Fruit fly (Drosophila melanogaster) whole organism, embryonic: ENCODE measurements around the gene CG31792.

Experiments used
- Atf3 ChIP-seq: fragments of 200-800 bp; sonication (Bioruptor generic); optimal IDR thresholded peaks from 3 replicates; lab custom pipeline; 2016; ENCODE audit warnings: missing biosample characterization, missing genetic modification characterization
- Blimp-1 ChIP-seq: fragments of 200-800 bp; sonication (Bioruptor generic); optimal IDR thresholded peaks from 3 replicates; lab custom pipeline; 2018; ENCODE audit warnings: missing biosample characterization, missing genetic modification characterization, mild to moderate bottlenecking, moderate library complexity, missing genetic modification reagents
- CG10543 ChIP-seq: fragments of 200-800 bp; sonication (Bioruptor generic); optimal IDR thresholded peaks from 3 replicates; lab custom pipeline; 2017; ENCODE audit warnings: missing biosample characterization, mild to moderate bottlenecking, missing genetic modification characterization, moderate library complexity
- CG12299 ChIP-seq: fragments of 200-800 bp; sonication (Bioruptor generic); optimal IDR thresholded peaks from 2 replicates; lab custom pipeline; 2018; ENCODE audit warnings: missing biosample characterization, mild to moderate bottlenecking, missing genetic modification characterization
- CG1233 ChIP-seq: fragments of 200-800 bp; sonication (Bioruptor generic); optimal IDR thresholded peaks from 4 replicates; lab custom pipeline; 2018; ENCODE audit warnings: missing biosample characterization, mild to moderate bottlenecking, missing genetic modification characterization
- CG12942 ChIP-seq: fragments of 200-800 bp; sonication (Bioruptor generic); optimal IDR thresholded peaks from 3 replicates; lab custom pipeline; 2016; ENCODE audit warnings: missing biosample characterization, missing genetic modification characterization
- CG1529 ChIP-seq: fragments of 200-800 bp; sonication (Bioruptor generic); optimal IDR thresholded peaks from 3 replicates; lab custom pipeline; 2018; ENCODE audit warnings: missing biosample characterization, missing genetic modification characterization
- CG15696 ChIP-seq: fragments of 200-800 bp; sonication (Bioruptor generic); optimal IDR thresholded peaks from 2 replicates; lab custom pipeline; 2019; ENCODE audit warnings: missing biosample characterization, mild to moderate bottlenecking, missing genetic modification characterization, moderate library complexity
- CG17361 ChIP-seq: fragments of 200-800 bp; sonication (Bioruptor generic); IDR thresholded peaks from 3 replicates; pipeline ENCODE4 v1.3.6; 2022; ENCODE audit warnings: missing biosample characterization, missing genetic modification characterization
- CG17612 ChIP-seq: fragments of 200-800 bp; sonication (Bioruptor generic); IDR thresholded peaks from 2 replicates; pipeline ENCODE4 v1.3.6; 2022; ENCODE audit warnings: missing biosample characterization, missing genetic modification characterization
- CG32772 ChIP-seq: fragments of 200-800 bp; sonication (Bioruptor generic); IDR thresholded peaks from 2 replicates; pipeline ENCODE4 v1.3.6; 2022; ENCODE audit warnings: missing biosample characterization, missing genetic modification characterization
- CG33557 ChIP-seq: fragments of 200-800 bp; sonication (Bioruptor generic); optimal IDR thresholded peaks from 2 replicates; lab custom pipeline; 2019; ENCODE audit warnings: missing biosample characterization, mild to moderate bottlenecking, missing genetic modification characterization, moderate library complexity
- CG34376 ChIP-seq: fragments of 200-800 bp; sonication (Bioruptor generic); optimal IDR thresholded peaks from 2 replicates; lab custom pipeline; 2018; ENCODE audit warnings: missing biosample characterization, mild to moderate bottlenecking, missing genetic modification characterization
- CG4707 ChIP-seq: fragments of 200-800 bp; sonication (Bioruptor generic); optimal IDR thresholded peaks from 2 replicates; lab custom pipeline; 2018; ENCODE audit warnings: missing biosample characterization, mild to moderate bottlenecking, missing genetic modification characterization, moderate library complexity
- D ChIP-seq, 2 experiments: fragments of 200-800 bp in 1 of 2; fragments of >200 bp in 1 of 2; sonication (Bioruptor generic) in 1 of 2; optimal IDR thresholded peaks; 2 replicates in 1 of 2; 3 replicates in 1 of 2; lab custom pipeline; 2017; ENCODE audit warnings: mild to moderate bottlenecking in 1 of 2, missing biosample characterization in 1 of 2, missing genetic modification characterization in 1 of 2, missing genetic modification reagents in 1 of 2
- Dll ChIP-seq: fragments of 200-800 bp; sonication (Bioruptor generic); IDR thresholded peaks from 4 replicates; pipeline ENCODE4 v1.3.6; 2022; ENCODE audit warnings: missing biosample characterization, missing genetic modification characterization; ENCODE audit not compliant: partially characterized antibody
- Fer1 ChIP-seq: fragments of 200-800 bp; sonication (Bioruptor generic); optimal IDR thresholded peaks from 2 replicates; lab custom pipeline; 2017; ENCODE audit warnings: missing biosample characterization, mild to moderate bottlenecking, missing genetic modification characterization
- Hmr ChIP-seq: fragments of 200-800 bp; sonication (Bioruptor generic); optimal IDR thresholded peaks from 3 replicates; lab custom pipeline; 2017; ENCODE audit warnings: mild to moderate bottlenecking, missing biosample characterization, missing genetic modification reagents, missing genetic modification characterization
- Hr78 ChIP-seq, 2 experiments: fragments of 200-800 bp in 1 of 2; fragments of >200 bp in 1 of 2; sonication (Bioruptor generic) in 1 of 2; optimal IDR thresholded peaks; 2 replicates each; lab custom pipeline; 2017 to 2019; ENCODE audit warnings: missing biosample characterization in 2 of 2, missing genetic modification characterization in 2 of 2, mild to moderate bottlenecking in 1 of 2, moderate library complexity in 1 of 2
- Hsf ChIP-seq: fragments of 200-800 bp; sonication (Bioruptor generic); optimal IDR thresholded peaks from 3 replicates; lab custom pipeline; 2016; ENCODE audit warnings: missing biosample characterization, missing genetic modification characterization
- Myb ChIP-seq: fragments of 200-800 bp; sonication (Bioruptor generic); optimal IDR thresholded peaks from 2 replicates; lab custom pipeline; 2016; ENCODE audit warnings: missing biosample characterization, missing genetic modification characterization
- Nf-YA ChIP-seq: fragments of 200-800 bp; sonication (Bioruptor generic); IDR thresholded peaks from 2 replicates; pipeline ENCODE4 v1.3.6; 2022; ENCODE audit warnings: missing biosample characterization, missing genetic modification characterization
- Ravus ChIP-seq: fragments of 200-800 bp; sonication (Bioruptor generic); IDR thresholded peaks from 2 replicates; pipeline ENCODE4 v1.3.6; 2022; ENCODE audit warnings: missing biosample characterization, missing genetic modification characterization
- Sox100B ChIP-seq: fragments of 200-800 bp; sonication (Bioruptor generic); optimal IDR thresholded peaks from 3 replicates; lab custom pipeline; 2018; ENCODE audit warnings: missing biosample characterization, mild to moderate bottlenecking, missing genetic modification characterization
- ab ChIP-seq: fragments of 200-800 bp; sonication (Bioruptor generic); optimal IDR thresholded peaks from 2 replicates; lab custom pipeline; 2016; ENCODE audit warnings: missing biosample characterization, missing genetic modification characterization
- abd-A ChIP-seq: fragments of 200-800 bp; sonication (Bioruptor generic); optimal IDR thresholded peaks from 3 replicates; lab custom pipeline; 2019; ENCODE audit warnings: missing biosample characterization, mild to moderate bottlenecking, missing genetic modification characterization, moderate library complexity
- btn ChIP-seq: fragments of 200-800 bp; sonication (Bioruptor generic); optimal IDR thresholded peaks from 2 replicates; lab custom pipeline; 2016; ENCODE audit warnings: missing biosample characterization, missing genetic modification characterization
- chinmo ChIP-seq: fragments of 200-800 bp; sonication (Bioruptor generic); IDR thresholded peaks from 4 replicates; pipeline ENCODE4 v1.3.6; 2022; ENCODE audit warnings: missing biosample characterization, missing genetic modification characterization; ENCODE audit not compliant: partially characterized antibody
- ci ChIP-seq: fragments of 200-800 bp; sonication (Bioruptor generic); IDR thresholded peaks from 3 replicates; pipeline ENCODE4 v1.3.6; 2022; ENCODE audit warnings: missing biosample characterization, missing genetic modification characterization
- crc ChIP-seq: fragments of 200-800 bp; sonication (Bioruptor generic); optimal IDR thresholded peaks from 2 replicates; lab custom pipeline; 2016; ENCODE audit warnings: missing biosample characterization, missing genetic modification characterization
- crp ChIP-seq, 2 experiments: fragments of 200-800 bp; sonication (Bioruptor generic); optimal IDR thresholded peaks; 2 replicates in 1 of 2; 3 replicates in 1 of 2; lab custom pipeline; 2017; ENCODE audit warnings: missing biosample characterization in 2 of 2, missing genetic modification characterization in 2 of 2, mild to moderate bottlenecking in 1 of 2, moderate library complexity in 1 of 2
- ewg ChIP-seq: fragments of 200-800 bp; sonication (Bioruptor generic); optimal IDR thresholded peaks from 3 replicates; lab custom pipeline; 2017; ENCODE audit warnings: mild to moderate bottlenecking, missing biosample characterization, missing genetic modification reagents, missing genetic modification characterization
- fd64A ChIP-seq: fragments of 200-800 bp; sonication (Bioruptor generic); optimal IDR thresholded peaks from 3 replicates; lab custom pipeline; 2018; ENCODE audit warnings: missing biosample characterization, mild to moderate bottlenecking, missing genetic modification characterization
- gsb ChIP-seq: fragments of 200-800 bp; sonication (Bioruptor generic); IDR thresholded peaks from 2 replicates; pipeline ENCODE4 v1.3.6; 2022; ENCODE audit warnings: missing biosample characterization, missing genetic modification characterization
- hkb ChIP-seq, 2 experiments: fragments of 200-800 bp in 1 of 2; fragments of >200 bp in 1 of 2; sonication (Bioruptor generic) in 1 of 2; IDR thresholded peaks in 1 of 2; optimal IDR thresholded peaks in 1 of 2; 2 replicates each; pipeline versions ENCODE4 v1.3.6 to Lab custom; 2017 to 2022; ENCODE audit warnings: missing biosample characterization in 1 of 2, missing genetic modification characterization in 1 of 2
- lab ChIP-seq: fragments of 200-800 bp; sonication (Bioruptor generic); optimal IDR thresholded peaks from 3 replicates; lab custom pipeline; 2017; ENCODE audit warnings: missing biosample characterization, missing genetic modification characterization, mild to moderate bottlenecking, moderate library complexity, missing genetic modification reagents
- mirr ChIP-seq: fragments of 200-800 bp; sonication (Bioruptor generic); optimal IDR thresholded peaks from 3 replicates; lab custom pipeline; 2018; ENCODE audit warnings: missing biosample characterization, mild to moderate bottlenecking, missing genetic modification characterization
- nom ChIP-seq: fragments of 200-800 bp; sonication (Bioruptor generic); optimal IDR thresholded peaks from 2 replicates; lab custom pipeline; 2017; ENCODE audit warnings: missing biosample characterization, missing genetic modification characterization, mild to moderate bottlenecking, moderate library complexity, missing genetic modification reagents
- peb ChIP-seq: fragments of 200-800 bp; sonication (Bioruptor generic); IDR thresholded peaks from 2 replicates; pipeline ENCODE4 v1.3.6; 2022; ENCODE audit warnings: missing biosample characterization, missing genetic modification characterization
- sc ChIP-seq, 3 experiments: fragments of >200 bp in 2 of 3; fragments of 200-800 bp in 1 of 3; sonication (Bioruptor generic) in 1 of 3; optimal IDR thresholded peaks; 2 replicates in 2 of 3; 3 replicates in 1 of 3; lab custom pipeline; 2017; ENCODE audit warnings: mild to moderate bottlenecking in 1 of 3, missing biosample characterization in 1 of 3, missing genetic modification characterization in 1 of 3, missing genetic modification reagents in 1 of 3
- sna ChIP-seq: fragments of 200-800 bp; sonication (Bioruptor generic); IDR thresholded peaks from 2 replicates; pipeline ENCODE4 v1.3.6; 2022; ENCODE audit warnings: missing biosample characterization, missing genetic modification characterization; ENCODE audit not compliant: partially characterized antibody
- tgo ChIP-seq: fragments of 200-800 bp; sonication (Bioruptor generic); IDR thresholded peaks from 3 replicates; pipeline ENCODE4 v1.3.6; 2022; ENCODE audit warnings: missing biosample characterization, missing genetic modification characterization
- tll ChIP-seq, 2 experiments: fragments of 200-800 bp in 1 of 2; fragments of >200 bp in 1 of 2; sonication (Bioruptor generic) in 1 of 2; optimal IDR thresholded peaks; 2 replicates each; lab custom pipeline; 2017 to 2019; ENCODE audit warnings: missing biosample characterization in 2 of 2, missing genetic modification characterization in 2 of 2, mild to moderate bottlenecking in 1 of 2, moderate library complexity in 1 of 2
- toy ChIP-seq: fragments of 200-800 bp; sonication (Bioruptor generic); IDR thresholded peaks from 2 replicates; pipeline ENCODE4 v1.3.6; 2022; ENCODE audit warnings: missing biosample characterization, missing genetic modification characterization
- ttk ChIP-seq: fragments of 200-800 bp; sonication (Bioruptor generic); IDR thresholded peaks from 2 replicates; pipeline ENCODE4 v2.1.2; 2022; ENCODE audit warnings: missing biosample characterization, missing genetic modification characterization
- unpg ChIP-seq: fragments of 200-800 bp; sonication (Bioruptor generic); optimal IDR thresholded peaks from 3 replicates; lab custom pipeline; 2018; ENCODE audit warnings: missing biosample characterization, mild to moderate bottlenecking, missing genetic modification characterization, moderate library complexity
- zen ChIP-seq: fragments of 200-800 bp; sonication (Bioruptor generic); optimal IDR thresholded peaks from 3 replicates; lab custom pipeline; 2018; ENCODE audit warnings: missing biosample characterization, mild to moderate bottlenecking, missing genetic modification characterization, moderate library complexity
- zfh2 ChIP-seq: fragments of 200-800 bp; sonication (Bioruptor generic); optimal IDR thresholded peaks from 2 replicates; lab custom pipeline; 2016; ENCODE audit warnings: missing biosample characterization, missing genetic modification characterization

Gene CG31792

DNA sequence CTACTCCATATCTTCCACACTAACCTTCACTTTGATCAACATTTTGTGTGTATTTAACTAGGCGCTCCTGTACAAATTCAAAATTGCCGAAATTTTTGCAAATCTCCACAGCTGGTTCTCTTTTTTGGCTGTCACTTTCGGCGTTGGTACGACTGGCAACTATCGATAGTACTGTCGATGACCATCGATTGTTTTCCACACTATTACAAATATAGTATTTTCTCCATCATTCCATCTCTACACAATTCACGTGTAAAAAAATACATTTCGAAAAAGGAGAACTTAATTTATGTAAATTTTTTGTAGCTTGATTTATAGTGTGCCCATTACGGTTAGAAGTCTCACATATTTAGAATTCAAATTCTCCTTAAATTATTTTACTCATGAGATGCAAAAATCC is 45.6 kb upstream of the CG31792 start, which contains the start of gene Nedd8 (continued):
- TF ChIP-seq sna (peak; percentile 87), Blimp-1 (GFP tag; lab: Kevin White, UChicago) (no peak), Hmr (peak; percentile 17), lab (no peak), zfh2 (GFP tag; lab: Kevin White, UChicago) (no peak), tgo (GFP tag; lab: Robert Waterston, UW) (no peak), CG32772 (no peak), peb (GFP tag; lab: Robert Waterston, UW) (no peak), D (optimal IDR thresholded peaks at IDR 0.05; lab: Kevin White, UChicago) (no peak), D (GFP tag; optimal IDR thresholded peaks at IDR 0.05; lab: Kevin White, UChicago) (no peak), chinmo (peak; percentile 86; the same call in 3 of the 4 replicates), CG17612 (GFP tag; lab: Robert Waterston, UW) (no peak), Atf3 (GFP tag; lab: Kevin White, UChicago) (no peak), CG4707 (GFP tag; lab: Kevin White, UChicago) (no peak), Dll (GFP tag; lab: Robert Waterston, UW) (peak; percentile 92), zen (no peak), CG10543 (GFP tag; lab: Kevin White, UChicago) (no peak), toy (GFP tag; lab: Robert Waterston, UW) (no peak), ab (GFP tag; lab: Kevin White, UChicago) (no peak), Sox100B (no peak), CG17361 (no peak), CG12299 (tag; lab: Kevin White, UChicago) (no peak), tll (GFP tag; optimal IDR thresholded peaks at IDR 0.05; lab: Kevin White, UChicago) (no peak), Ravus (no peak), Hr78 (GFP tag; optimal IDR thresholded peaks at IDR 0.05; lab: Kevin White, UChicago) (no peak), unpg (GFP tag; lab: Kevin White, UChicago) (no peak), ewg (GFP tag; lab: Kevin White, UChicago) (no peak), gsb (GFP tag; lab: Robert Waterston, UW) (no peak), fd64A (GFP tag; lab: Kevin White, UChicago) (no peak), CG34376 (GFP tag; lab: Kevin White, UChicago) (no peak), CG33557 (GFP tag; lab: Kevin White, UChicago) (no peak), abd-A (tag; lab: Kevin White, UChicago) (no peak), sc (optimal IDR thresholded peaks at IDR 0.05; lab: Kevin White, UChicago) (no peak), sc (GFP tag; optimal IDR thresholded peaks at IDR 0.05; lab: Kevin White, UChicago) (no peak), nom (GFP tag; lab: Kevin White, UChicago) (no peak), Myb (peak; percentile 68), CG1529 (GFP tag; lab: Kevin White, UChicago) (no peak), CG12942 (GFP tag; lab: Kevin White, UChicago) (no peak), crp (GFP tag; optimal IDR thresholded peaks at IDR 0.05; lab: Kevin White, UChicago) (peak; percentile 27 to 76), CG15696 (tag; lab: Kevin White, UChicago) (no peak), ci (GFP tag; lab: Robert Waterston, UW) (no peak; the same call in 2 of the 3 replicates), CG1233 (GFP tag; lab: Kevin White, UChicago) (no peak), Hsf (GFP tag; lab: Kevin White, UChicago) (no peak), Fer1 (GFP tag; lab: Kevin White, UChicago) (no peak), Nf-YA (GFP tag; lab: Robert Waterston, UW) (no peak), ttk (GFP tag; lab: Robert Waterston, UW) (no peak), mirr (no peak), btn (GFP tag; lab: Kevin White, UChicago) (no peak), hkb (optimal IDR thresholded peaks at IDR 0.05; lab: Kevin White, UChicago) (no peak), hkb (GFP tag; IDR thresholded peaks at IDR 0.05; lab: Robert Waterston, UW) (no peak), crc (GFP tag; lab: Kevin White, UChicago) (no peak)
